Fruit fly (Drosophila melanogaster) whole organism, wandering third instar larva: ENCODE results near the gene lush.

Experiments used
- GATAd ChIP-seq: sonication (Bioruptor generic); optimal IDR thresholded peaks from 2 replicates; lab custom pipeline; 2016; ENCODE audit warnings: missing biosample characterization, missing genetic modification characterization
- Hr78 ChIP-seq: fragments of >200 bp; optimal IDR thresholded peaks from 2 replicates; lab custom pipeline; 2017; ENCODE audit warnings: missing biosample characterization, missing genetic modification characterization
- Hr83 ChIP-seq: fragments of 200-300 bp; sonication (Bioruptor generic); optimal IDR thresholded peaks from 2 replicates; lab custom pipeline; 2016; ENCODE audit warnings: missing biosample characterization, mild to moderate bottlenecking, missing genetic modification characterization, moderate library complexity; ENCODE audit not compliant: poor library complexity, severe bottlenecking
- Myc ChIP-seq: fragments of >200 bp; optimal IDR thresholded peaks from 2 replicates; lab custom pipeline; 2017
- OdsH ChIP-seq: fragments of 200-800 bp; sonication (Bioruptor generic); optimal IDR thresholded peaks from 2 replicates; lab custom pipeline; 2016; ENCODE audit warnings: missing biosample characterization, mild to moderate bottlenecking, missing genetic modification characterization
- Sp1 ChIP-seq: fragments of 200-800 bp; sonication (Bioruptor generic); optimal IDR thresholded peaks from 3 replicates; lab custom pipeline; 2019; ENCODE audit warnings: missing biosample characterization, mild to moderate bottlenecking, missing genetic modification characterization, moderate library complexity
- br ChIP-seq: fragments of 200-800 bp; sonication (Bioruptor generic); optimal IDR thresholded peaks from 2 replicates; lab custom pipeline; 2016; ENCODE audit warnings: missing biosample characterization, missing genetic modification characterization
- dmrt93B ChIP-seq: fragments of 200-800 bp; sonication (Bioruptor generic); optimal IDR thresholded peaks from 2 replicates; lab custom pipeline; 2018; ENCODE audit warnings: missing biosample characterization, mild to moderate bottlenecking, missing genetic modification characterization
- psq ChIP-seq: fragments of 200-800 bp; sonication (Bioruptor generic); optimal IDR thresholded peaks from 3 replicates; lab custom pipeline; 2017; ENCODE audit warnings: missing biosample characterization, mild to moderate bottlenecking, missing genetic modification characterization, moderate library complexity
- rgr ChIP-seq: fragments of 200-800 bp; sonication (Bioruptor generic); optimal IDR thresholded peaks from 3 replicates; lab custom pipeline; 2016; ENCODE audit warnings: missing biosample characterization, mild to moderate bottlenecking, missing genetic modification characterization
- usp ChIP-seq: fragments of >200 bp; optimal IDR thresholded peaks from 2 replicates; lab custom pipeline; 2017; ENCODE audit warnings: missing biosample characterization, missing genetic modification characterization

- TF ChIP-seq br: no peak
- TF ChIP-seq psq (GFP tag; lab: Kevin White, UChicago): no peak
- TF ChIP-seq OdsH: no peak
- no peak for TF ChIP-seq Hr78 (GFP tag; lab: Kevin White, UChicago)
- no peak for TF ChIP-seq dmrt93B
- no peak for TF ChIP-seq Myc (lab: Kevin White, UChicago)
- no peak for TF ChIP-seq usp (GFP tag; lab: Kevin White, UChicago)
- TF ChIP-seq rgr (GFP tag; lab: Kevin White, UChicago): no peak
- no peak for TF ChIP-seq Sp1 (GFP tag; lab: Kevin White, UChicago)
- TF ChIP-seq Hr83 (GFP tag; lab: Kevin White, UChicago): no peak
- no peak for TF ChIP-seq GATAd (GFP tag; lab: Kevin White, UChicago)
Observed at dm6 chr3L:19649374-19649948, 43.6 kb upstream of the lush start, which contains the start of gene Oat.
